Fruit fly (Drosophila melanogaster) whole organism, embryonic: Measurements from ENCODE around the gene Cyt-c-d.

Source experiments
- Awh ChIP-seq: fragments of 200-800 bp; sonication (Bioruptor generic); IDR thresholded peaks from 2 replicates; pipeline ENCODE4, ENCODE4 v1.3.6; 2022; ENCODE audit warnings: missing biosample characterization, missing genetic modification characterization
- C15 ChIP-seq: fragments of 200-800 bp; sonication (Bioruptor generic); IDR thresholded peaks from 3 replicates; pipeline ENCODE4 v1.3.6; 2022; ENCODE audit warnings: missing biosample characterization, missing genetic modification characterization
- CG10543 ChIP-seq: fragments of 200-800 bp; sonication (Bioruptor generic); optimal IDR thresholded peaks from 3 replicates; lab custom pipeline; 2017; ENCODE audit warnings: missing biosample characterization, mild to moderate bottlenecking, missing genetic modification characterization, moderate library complexity
- CG10979 ChIP-seq: fragments of 200-800 bp; sonication (Bioruptor generic); optimal IDR thresholded peaks from 2 replicates; lab custom pipeline; 2018; ENCODE audit warnings: missing biosample characterization, mild to moderate bottlenecking, missing genetic modification characterization, moderate library complexity
- CG12391 ChIP-seq: fragments of 200-800 bp; sonication (Bioruptor generic); optimal IDR thresholded peaks from 3 replicates; lab custom pipeline; 2018; ENCODE audit warnings: missing biosample characterization, mild to moderate bottlenecking, missing genetic modification characterization, moderate library complexity
- CG12942 ChIP-seq: fragments of 200-800 bp; sonication (Bioruptor generic); optimal IDR thresholded peaks from 3 replicates; lab custom pipeline; 2016; ENCODE audit warnings: missing biosample characterization, missing genetic modification characterization
- CG13296 ChIP-seq: fragments of 200-800 bp; sonication (Bioruptor generic); optimal IDR thresholded peaks from 3 replicates; lab custom pipeline; 2018; ENCODE audit warnings: missing biosample characterization, mild to moderate bottlenecking, missing genetic modification characterization
- CG14860 ChIP-seq: fragments of 200-800 bp; sonication (Bioruptor generic); IDR thresholded peaks from 3 replicates; pipeline ENCODE4 v1.3.6; 2022; ENCODE audit warnings: missing biosample characterization, missing genetic modification characterization; ENCODE audit not compliant: partially characterized antibody
- CG1529 ChIP-seq: fragments of 200-800 bp; sonication (Bioruptor generic); optimal IDR thresholded peaks from 3 replicates; lab custom pipeline; 2018; ENCODE audit warnings: missing biosample characterization, missing genetic modification characterization
- CG1603 ChIP-seq: fragments of 200-800 bp; sonication (Bioruptor generic); optimal IDR thresholded peaks from 2 replicates; lab custom pipeline; 2019; ENCODE audit warnings: missing biosample characterization, mild to moderate bottlenecking, missing genetic modification characterization, moderate library complexity
- CG16813 ChIP-seq: fragments of 200-800 bp; sonication (Bioruptor generic); IDR thresholded peaks from 3 replicates; pipeline ENCODE4 v1.3.6; 2022; ENCODE audit warnings: missing biosample characterization, missing genetic modification characterization; ENCODE audit not compliant: partially characterized antibody
- CG18262 ChIP-seq: fragments of 200-800 bp; optimal IDR thresholded peaks from 3 replicates; lab custom pipeline; 2019; ENCODE audit warnings: missing biosample characterization, mild to moderate bottlenecking, missing genetic modification characterization, moderate library complexity
- CG30431 ChIP-seq: fragments of 200-800 bp; sonication (Bioruptor generic); optimal IDR thresholded peaks from 2 replicates; lab custom pipeline; 2017; ENCODE audit warnings: missing biosample characterization, missing genetic modification characterization
- CG3838 ChIP-seq: fragments of 200-800 bp; sonication (Bioruptor generic); optimal IDR thresholded peaks from 3 replicates; lab custom pipeline; 2016; ENCODE audit warnings: missing biosample characterization, missing genetic modification characterization
- CG3847 ChIP-seq: fragments of 200-800 bp; sonication (Bioruptor generic); IDR thresholded peaks from 2 replicates; pipeline ENCODE4 v1.3.6; 2022; ENCODE audit warnings: missing biosample characterization, missing genetic modification characterization
- CG5180 ChIP-seq: fragments of 200-800 bp; sonication (Bioruptor generic); optimal IDR thresholded peaks from 3 replicates; lab custom pipeline; 2017; ENCODE audit warnings: missing biosample characterization, missing genetic modification characterization, mild to moderate bottlenecking, moderate library complexity, missing genetic modification reagents
- CG6791 ChIP-seq: fragments of 200-800 bp; sonication (Bioruptor generic); IDR thresholded peaks from 3 replicates; pipeline ENCODE4 v1.3.6; 2022; ENCODE audit warnings: missing biosample characterization, missing genetic modification characterization; ENCODE audit not compliant: partially characterized antibody
- CG6813 ChIP-seq: fragments of 200-800 bp; sonication (Bioruptor generic); optimal IDR thresholded peaks from 2 replicates; lab custom pipeline; 2017; ENCODE audit warnings: missing biosample characterization, missing genetic modification characterization, mild to moderate bottlenecking, moderate library complexity, missing genetic modification reagents
- CG8924 ChIP-seq: fragments of 200-800 bp; optimal IDR thresholded peaks from 3 replicates; lab custom pipeline; 2019; ENCODE audit warnings: missing biosample characterization, mild to moderate bottlenecking, missing genetic modification characterization, moderate library complexity
- CG9932 ChIP-seq: fragments of 200-800 bp; sonication (Bioruptor generic); IDR thresholded peaks from 2 replicates; pipeline ENCODE4 v1.3.6; 2022; ENCODE audit warnings: missing biosample characterization, missing genetic modification characterization
- Dp ChIP-seq: fragments of 200-800 bp; sonication (Bioruptor generic); optimal IDR thresholded peaks from 2 replicates; lab custom pipeline; 2018; ENCODE audit warnings: missing biosample characterization, mild to moderate bottlenecking, missing genetic modification characterization, moderate library complexity
- E2f2 ChIP-seq: fragments of 200-800 bp; sonication (Bioruptor generic); IDR thresholded peaks from 2 replicates; pipeline ENCODE4 v1.3.6; 2022; ENCODE audit warnings: missing biosample characterization, missing genetic modification characterization
- Fer1 ChIP-seq: fragments of 200-800 bp; sonication (Bioruptor generic); optimal IDR thresholded peaks from 2 replicates; lab custom pipeline; 2017; ENCODE audit warnings: missing biosample characterization, mild to moderate bottlenecking, missing genetic modification characterization
- Hmr ChIP-seq: fragments of 200-800 bp; sonication (Bioruptor generic); optimal IDR thresholded peaks from 3 replicates; lab custom pipeline; 2017; ENCODE audit warnings: mild to moderate bottlenecking, missing biosample characterization, missing genetic modification reagents, missing genetic modification characterization
- Hr78 ChIP-seq, 2 experiments: fragments of 200-800 bp in 1 of 2; fragments of >200 bp in 1 of 2; sonication (Bioruptor generic) in 1 of 2; optimal IDR thresholded peaks; 2 replicates each; lab custom pipeline; 2017 to 2019; ENCODE audit warnings: missing biosample characterization in 2 of 2, missing genetic modification characterization in 2 of 2, mild to moderate bottlenecking in 1 of 2, moderate library complexity in 1 of 2
- NK7.1 ChIP-seq: fragments of 200-800 bp; sonication (Bioruptor generic); optimal IDR thresholded peaks from 3 replicates; lab custom pipeline; 2016; ENCODE audit warnings: missing biosample characterization, missing genetic modification characterization
- Ssrp ChIP-seq: fragments of 200-800 bp; sonication (Bioruptor generic); optimal IDR thresholded peaks from 2 replicates; lab custom pipeline; 2018; ENCODE audit warnings: missing biosample characterization, mild to moderate bottlenecking, missing genetic modification characterization, moderate library complexity
- abd-A ChIP-seq: fragments of 200-800 bp; sonication (Bioruptor generic); optimal IDR thresholded peaks from 3 replicates; lab custom pipeline; 2019; ENCODE audit warnings: missing biosample characterization, mild to moderate bottlenecking, missing genetic modification characterization, moderate library complexity
- aop ChIP-seq: fragments of 200-800 bp; sonication (Bioruptor generic); IDR thresholded peaks from 2 replicates; pipeline ENCODE4 v1.3.6; 2022; ENCODE audit warnings: missing biosample characterization, missing genetic modification characterization
- bab2 ChIP-seq: fragments of 200-800 bp; sonication (Bioruptor generic); optimal IDR thresholded peaks from 2 replicates; lab custom pipeline; 2016; ENCODE audit warnings: missing biosample characterization, missing genetic modification characterization
- bbx ChIP-seq: fragments of 200-800 bp; sonication (Bioruptor generic); IDR thresholded peaks from 2 replicates; pipeline ENCODE4 v1.3.6; 2022; ENCODE audit warnings: missing biosample characterization, missing genetic modification characterization; ENCODE audit not compliant: partially characterized antibody
- bigmax ChIP-seq: fragments of 200-800 bp; sonication (Bioruptor generic); optimal IDR thresholded peaks from 2 replicates; lab custom pipeline; 2018; ENCODE audit warnings: missing biosample characterization, mild to moderate bottlenecking, missing genetic modification characterization
- chif ChIP-seq, 2 experiments: fragments of 200-800 bp; sonication (Bioruptor generic); optimal IDR thresholded peaks; 3 replicates each; lab custom pipeline; 2016; ENCODE audit warnings: missing biosample characterization in 2 of 2, missing genetic modification characterization in 2 of 2
- ci ChIP-seq: fragments of 200-800 bp; sonication (Bioruptor generic); IDR thresholded peaks from 3 replicates; pipeline ENCODE4 v1.3.6; 2022; ENCODE audit warnings: missing biosample characterization, missing genetic modification characterization
- croc ChIP-seq: fragments of 200-800 bp; sonication (Bioruptor generic); conservative IDR thresholded peaks from 3 replicates; pipeline ENCODE4 v1.3.6; 2022; ENCODE audit warnings: missing biosample characterization, missing genetic modification characterization
- ewg ChIP-seq: fragments of 200-800 bp; sonication (Bioruptor generic); optimal IDR thresholded peaks from 3 replicates; lab custom pipeline; 2017; ENCODE audit warnings: mild to moderate bottlenecking, missing biosample characterization, missing genetic modification reagents, missing genetic modification characterization
- fd3F ChIP-seq: fragments of 200-800 bp; sonication (Bioruptor generic); optimal IDR thresholded peaks from 2 replicates; lab custom pipeline; 2018; ENCODE audit warnings: missing biosample characterization, mild to moderate bottlenecking, missing genetic modification characterization, moderate library complexity
- ftz-f1 ChIP-seq: fragments of 200-800 bp; sonication (Bioruptor generic); optimal IDR thresholded peaks from 2 replicates; lab custom pipeline; 2016; ENCODE audit warnings: missing biosample characterization, missing genetic modification characterization
- gfzf ChIP-seq: fragments of 200-800 bp; sonication (Bioruptor generic); optimal IDR thresholded peaks from 2 replicates; lab custom pipeline; 2016; ENCODE audit warnings: missing biosample characterization, mild to moderate bottlenecking, missing genetic modification characterization, moderate library complexity
- grn ChIP-seq: fragments of 200-800 bp; sonication (Bioruptor generic); optimal IDR thresholded peaks from 3 replicates; lab custom pipeline; 2017; ENCODE audit warnings: missing biosample characterization, missing genetic modification characterization
- her ChIP-seq: fragments of 200-800 bp; sonication (Bioruptor generic); optimal IDR thresholded peaks from 2 replicates; lab custom pipeline; 2016; ENCODE audit warnings: missing biosample characterization, missing genetic modification characterization
- kay ChIP-seq: fragments of 200-800 bp; sonication (Bioruptor generic); optimal IDR thresholded peaks from 2 replicates; lab custom pipeline; 2016; ENCODE audit warnings: missing biosample characterization, missing genetic modification characterization
- ken ChIP-seq: fragments of 200-800 bp; sonication (Bioruptor generic); IDR thresholded peaks from 3 replicates; pipeline ENCODE4 v1.3.6; 2022; ENCODE audit warnings: missing biosample characterization, missing genetic modification characterization
- pros ChIP-seq: fragments of 200-800 bp; sonication (Bioruptor generic); optimal IDR thresholded peaks from 3 replicates; lab custom pipeline; 2019; ENCODE audit warnings: missing biosample characterization, mild to moderate bottlenecking, missing genetic modification characterization, moderate library complexity
- ranshi ChIP-seq: fragments of 200-800 bp; sonication (Bioruptor generic); IDR thresholded peaks from 2 replicates; pipeline ENCODE4 v1.3.6; 2022; ENCODE audit warnings: missing biosample characterization, missing genetic modification characterization
- stwl ChIP-seq: fragments of 200-800 bp; sonication (Bioruptor generic); optimal IDR thresholded peaks from 3 replicates; lab custom pipeline; 2018; ENCODE audit warnings: missing biosample characterization, mild to moderate bottlenecking, missing genetic modification characterization, moderate library complexity
- tna ChIP-seq: fragments of 200-800 bp; sonication (Bioruptor generic); IDR thresholded peaks from 2 replicates; pipeline ENCODE4 v1.3.6; 2022; ENCODE audit warnings: missing biosample characterization, missing genetic modification characterization; ENCODE audit not compliant: partially characterized antibody
- unc-4 ChIP-seq: fragments of 200-800 bp; sonication (Bioruptor generic); IDR thresholded peaks from 2 replicates; pipeline ENCODE4 v1.3.6; 2022; ENCODE audit warnings: missing biosample characterization, missing genetic modification characterization; ENCODE audit not compliant: partially characterized antibody
- vvl ChIP-seq: fragments of 200-800 bp; sonication (Bioruptor generic); IDR thresholded peaks from 2 replicates; pipeline ENCODE4 v1.3.6; 2022; ENCODE audit warnings: missing biosample characterization, missing genetic modification characterization
- zen2 ChIP-seq: fragments of 200-800 bp; sonication (Bioruptor generic); IDR thresholded peaks from 3 replicates; pipeline ENCODE4 v1.3.6; 2022; ENCODE audit warnings: missing biosample characterization, missing genetic modification characterization; ENCODE audit not compliant: partially characterized antibody

The Cyt-c-d gene

dm6 chr2L:16711891-16712290 lies 3.8 kb upstream of the Cyt-c-d start (continued):
- TF ChIP-seq CG5180 (GFP tag; lab: Kevin White, UChicago) = no peak
- TF ChIP-seq gfzf (GFP tag; lab: Kevin White, UChicago) = no peak
- TF ChIP-seq stwl (tag; lab: Kevin White, UChicago) = no peak
- no peak for TF ChIP-seq CG9932
- no peak for TF ChIP-seq CG1603 (tag; lab: Kevin White, UChicago)
- no peak for TF ChIP-seq aop (GFP tag; lab: Robert Waterston, UW)
- no peak for TF ChIP-seq CG3838 (GFP tag; lab: Kevin White, UChicago)
- no peak for TF ChIP-seq CG6791 (GFP tag; lab: Robert Waterston, UW)
- TF ChIP-seq CG16813 (GFP tag; lab: Robert Waterston, UW) = no peak
- TF ChIP-seq CG1529 (GFP tag; lab: Kevin White, UChicago) = no peak
- no peak for TF ChIP-seq bigmax (GFP tag; lab: Kevin White, UChicago)
- TF ChIP-seq CG12391 = no peak
- TF ChIP-seq Ssrp (tag; lab: Kevin White, UChicago) = no peak
- no peak for TF ChIP-seq CG6813
- no peak for TF ChIP-seq CG12942
- TF ChIP-seq bab2 = no peak
- TF ChIP-seq pros (GFP tag; lab: Kevin White, UChicago) = peak; percentile 7
- TF ChIP-seq CG10979 = no peak
- TF ChIP-seq tna (GFP tag; lab: Robert Waterston, UW) = no peak
- peak; percentile 65 for TF ChIP-seq grn (GFP tag; lab: Kevin White, UChicago)
- no peak for TF ChIP-seq Fer1 (GFP tag; lab: Kevin White, UChicago)
- peak; percentile 61; the same call in 1 of the 2 replicates for TF ChIP-seq Awh
- no peak for TF ChIP-seq CG18262 (tag; lab: Kevin White, UChicago)
- TF ChIP-seq ewg (GFP tag; lab: Kevin White, UChicago) = no peak
- TF ChIP-seq CG14860 (GFP tag; lab: Robert Waterston, UW) = no peak
- TF ChIP-seq ftz-f1 = no peak
- no peak for TF ChIP-seq NK7.1 (GFP tag; lab: Kevin White, UChicago)
- TF ChIP-seq croc (GFP tag; lab: Robert Waterston, UW) = no peak
- no peak for TF ChIP-seq her
- TF ChIP-seq CG13296 (GFP tag; lab: Kevin White, UChicago) = no peak
- TF ChIP-seq ci (GFP tag; lab: Robert Waterston, UW) = 0 out of 3 replicates have a peak, but pooled peaks have one; percentile 36
- no peak for TF ChIP-seq bbx
- TF ChIP-seq unc-4 (GFP tag; lab: Robert Waterston, UW) = no peak
- no peak for TF ChIP-seq zen2 (GFP tag; lab: Robert Waterston, UW)
- peak in 1 of 2 experiments; percentile 44 for TF ChIP-seq Hr78 (GFP tag; optimal IDR thresholded peaks at IDR 0.05; lab: Kevin White, UChicago)
- TF ChIP-seq Dp (GFP tag; lab: Kevin White, UChicago) = no peak
- TF ChIP-seq E2f2 (GFP tag; lab: Robert Waterston, UW) = no peak
- no peak for TF ChIP-seq CG3847 (GFP tag; lab: Robert Waterston, UW)
- TF ChIP-seq C15 (GFP tag; lab: Robert Waterston, UW) = no peak
- TF ChIP-seq ken (GFP tag; lab: Robert Waterston, UW) = no peak
- no peak for TF ChIP-seq ranshi (GFP tag; lab: Robert Waterston, UW)
- no peak for TF ChIP-seq CG10543
- no peak for TF ChIP-seq kay (GFP tag; lab: Kevin White, UChicago)
- no peak for TF ChIP-seq fd3F (GFP tag; lab: Kevin White, UChicago)
- TF ChIP-seq Hmr (GFP tag; lab: Kevin White, UChicago) = no peak
- no peak for TF ChIP-seq chif (GFP tag; optimal IDR thresholded peaks at IDR 0.05; lab: Kevin White, UChicago)
- peak; percentile 71 for TF ChIP-seq abd-A (tag; lab: Kevin White, UChicago)
- peak; percentile 82 for TF ChIP-seq vvl (GFP tag; lab: Robert Waterston, UW)
- TF ChIP-seq CG8924 (tag; lab: Kevin White, UChicago) = no peak
- TF ChIP-seq CG30431 = no peak
